Worm (Caenorhabditis elegans): ENCODE measurements around the gene tbh-1.

tbh-1 gene

DNA sequence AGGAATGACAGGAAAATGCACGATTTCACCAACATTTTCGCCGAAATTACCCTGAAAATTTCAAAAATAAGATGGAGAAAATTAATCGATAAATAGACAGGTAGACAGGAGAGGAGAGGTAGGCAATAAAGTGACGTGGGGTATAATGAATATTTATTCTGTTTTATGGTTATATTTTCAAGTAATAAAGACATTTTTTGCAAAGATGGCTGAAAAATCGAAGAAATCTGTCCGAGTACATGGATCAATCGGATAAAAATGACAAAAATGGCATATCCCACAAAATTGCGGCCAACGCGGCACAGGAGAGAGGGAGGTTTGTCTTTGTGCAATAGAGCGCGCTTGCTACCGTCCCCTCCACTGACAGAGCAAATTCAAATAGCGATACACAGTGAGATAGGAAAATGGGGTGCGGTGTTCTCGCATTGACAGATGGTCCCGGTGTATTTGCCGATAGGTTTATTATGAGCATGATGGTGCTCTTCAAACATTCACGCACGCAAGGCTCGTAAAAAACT lies 3.2 kb upstream of the tbh-1 start, which contains the start of gene zipt-7.2 (continued):
- TF ChIP-seq hmg-20 (GFP tag; IDR thresholded peaks at IDR 0.05) (no peak), nfya-2 (GFP tag; IDR thresholded peaks at IDR 0.05) (no peak), snpc-4 (GFP tag; optimal IDR thresholded peaks at IDR 0.05) (no peak), snpc-4 (tag; optimal IDR thresholded peaks at IDR 0.05) (no peak), F55B11.4 (tag; optimal IDR thresholded peaks at IDR 0.05; ENCODE audit: borderline replicate concordance, insufficient read depth) (no peak), madf-3 (GFP tag; IDR thresholded peaks at IDR 0.05) (0 out of 2 replicates have a peak, but pooled peaks have one; percentile 52), K11D2.4 (GFP tag; IDR thresholded peaks at IDR 0.05) (no peak), F39B2.1 (GFP tag; IDR thresholded peaks at IDR 0.05) (no peak), ZK185.1 (tag; optimal IDR thresholded peaks at IDR 0.05; ENCODE audit: poor library complexity, severe bottlenecking) (no peak), unc-130 (GFP tag; optimal IDR thresholded peaks at IDR 0.05) (no peak), F23B12.7 (tag; optimal IDR thresholded peaks at IDR 0.05; ENCODE audit: insufficient read depth) (no peak), cebp-2 (GFP tag; IDR thresholded peaks at IDR 0.05) (no peak), lin-54 (GFP tag; optimal IDR thresholded peaks at IDR 0.05) (no peak), rcor-1 (GFP tag; IDR thresholded peaks at IDR 0.05) (no peak), attf-3 (GFP tag; conservative IDR thresholded peaks at IDR 0.05) (no peak), him-1 (tag; optimal IDR thresholded peaks at IDR 0.05) (no peak), zim-3 (tag; optimal IDR thresholded peaks at IDR 0.05) (no peak), gei-17 (GFP tag; optimal IDR thresholded peaks at IDR 0.05) (no peak), die-1 (tag; optimal IDR thresholded peaks at IDR 0.05) (no peak), unc-62 (GFP tag; optimal IDR thresholded peaks at IDR 0.05) (no peak), bed-2 (GFP tag; IDR thresholded peaks at IDR 0.05) (no peak)

- TF ChIP-seq snpc-4 (GFP tag; optimal IDR thresholded peaks at IDR 0.05) = no peak
- peak in 2 of 4 experiments; percentile 59 to 76 for TF ChIP-seq snpc-4 (tag; optimal IDR thresholded peaks at IDR 0.05)
- no peak for TF ChIP-seq nhr-179 (tag; optimal IDR thresholded peaks at IDR 0.05)
- TF ChIP-seq nhr-90 (tag; optimal IDR thresholded peaks at IDR 0.05) = no peak
- no peak for TF ChIP-seq ceh-58 (GFP tag; IDR thresholded peaks at IDR 0.05)
Observed at ce11 chrX:15502455-15503174, 2.1 kb downstream of the tbh-1 start, which contains the start of gene H13N06.7. TSS of gene H13N06.7 (plus strand) at chrX:15503124.

DNA sequence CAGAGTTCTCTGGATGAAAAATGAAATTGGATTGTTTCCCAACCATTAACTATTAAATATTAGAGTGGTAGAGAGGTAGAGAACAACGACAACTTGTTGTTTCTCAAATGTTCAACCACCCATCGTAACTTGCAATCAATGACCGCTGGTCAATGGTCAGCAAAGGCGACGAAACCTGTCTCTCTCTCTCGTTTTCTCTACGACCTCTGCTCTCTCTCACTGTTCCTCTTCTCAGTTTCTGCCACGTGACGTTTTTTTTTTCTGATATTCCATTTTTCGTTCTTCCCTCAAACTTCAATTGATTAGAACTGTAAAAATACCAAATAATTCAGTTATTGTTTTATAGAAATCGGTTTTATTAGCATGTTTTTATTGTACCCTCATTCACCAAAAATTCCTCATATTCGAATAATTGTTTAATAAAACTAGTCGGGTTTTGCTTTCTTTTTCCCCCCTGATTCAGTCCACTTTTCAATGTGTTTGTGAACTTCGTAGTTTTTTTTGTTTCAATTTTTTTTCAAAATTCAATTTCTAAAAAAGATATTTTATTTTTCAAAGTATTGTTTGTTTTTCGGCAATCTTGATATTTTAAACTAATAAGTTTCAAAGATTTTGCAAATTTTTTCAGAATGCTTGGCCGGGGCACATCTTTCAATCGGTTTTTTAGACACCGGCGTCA lies 7.6 kb downstream of the tbh-1 start, which contains the start of gene suox-1:
Gene suox-1 (plus strand): TSS at position 629 of the 679 bp plus-strand sequence.
- no peak for TF ChIP-seq lsy-27 (tag; optimal IDR thresholded peaks at IDR 0.05; ENCODE audit: borderline replicate concordance, insufficient read depth)
- no peak for TF ChIP-seq let-526 (GFP tag; IDR thresholded peaks at IDR 0.05)
- TF ChIP-seq ceh-79 (tag; optimal IDR thresholded peaks at IDR 0.05) = no peak
- TF ChIP-seq lin-26 (GFP tag; IDR thresholded peaks at IDR 0.05) = no peak
- peak; percentile 16 for TF ChIP-seq ceh-27 (GFP tag; optimal IDR thresholded peaks at IDR 0.05)
- no peak for TF ChIP-seq ztf-3 (GFP tag; optimal IDR thresholded peaks at IDR 0.05)
- no peak for TF ChIP-seq egl-44 (GFP tag; IDR thresholded peaks at IDR 0.05)
- TF ChIP-seq K11D2.4 (GFP tag; IDR thresholded peaks at IDR 0.05) = 0 out of 2 replicates have a peak, but pooled peaks have one; percentile 30
- peak; percentile 42 for TF ChIP-seq nhr-80 (tag; optimal IDR thresholded peaks at IDR 0.05)
- peak; percentile 39; the same call in 1 of the 2 replicates for TF ChIP-seq hmg-1.2 (GFP tag; IDR thresholded peaks at IDR 0.05)
- TF ChIP-seq lin-40 (tag; optimal IDR thresholded peaks at IDR 0.05) = peak; percentile 22
- TF ChIP-seq Y53F4B.3 (GFP tag; IDR thresholded peaks at IDR 0.05) = no peak
- no peak for TF ChIP-seq F33H1.4 (GFP tag; IDR thresholded peaks at IDR 0.05)
- TF ChIP-seq aptf-2 (GFP tag; conservative IDR thresholded peaks at IDR 0.05) = no peak
- TF ChIP-seq cebp-1 (GFP tag; IDR thresholded peaks at IDR 0.05) = no peak
- peak; percentile 2 for TF ChIP-seq cebp-1 (tag; optimal IDR thresholded peaks at IDR 0.05)
- TF ChIP-seq rec-8 (tag; optimal IDR thresholded peaks at IDR 0.05) = no peak
- no peak for TF ChIP-seq nhr-179 (tag; optimal IDR thresholded peaks at IDR 0.05)
- peak; percentile 1 for TF ChIP-seq tbp1 (GFP tag; optimal IDR thresholded peaks at IDR 0.05)
- no peak for TF ChIP-seq T26A5.8 (tag; optimal IDR thresholded peaks at IDR 0.05)
- no peak for TF ChIP-seq attf-3 (GFP tag; conservative IDR thresholded peaks at IDR 0.05)
- no peak for TF ChIP-seq tlf-1 (GFP tag; optimal IDR thresholded peaks at IDR 0.05)
